Worm (Caenorhabditis elegans) whole organism, late embryonic: ENCODE measurements around the gene sti-1.
"Not testable (repeated sequence)": the region's sequence is repeated elsewhere in the genome, so short reads cannot be mapped to it uniquely, and the experiment has no call there.

Experiments
- ama-1 ChIP-seq: fragments of 150-350 bp; optimal IDR thresholded peaks from 2 replicates; lab custom pipeline; 2014
- elt-2 ChIP-seq: sonication (generic microtip); optimal IDR thresholded peaks from 2 replicates; lab custom pipeline; 2016; ENCODE audit warnings: missing genetic modification reagents, missing genetic modification characterization, missing compliant biosample characterization
- gmeb-2 ChIP-seq: sonication (generic microtip); optimal IDR thresholded peaks from 2 replicates; lab custom pipeline; 2016; ENCODE audit warnings: missing genetic modification characterization, inconsistent platforms, missing compliant biosample characterization
- pag-3 ChIP-seq: sonication (generic microtip); optimal IDR thresholded peaks from 2 replicates; lab custom pipeline; 2016; ENCODE audit warnings: missing compliant biosample characterization, missing genetic modification characterization, borderline replicate concordance
- pha-2 ChIP-seq: sonication (generic microtip); optimal IDR thresholded peaks from 2 replicates; lab custom pipeline; 2017; ENCODE audit warnings: mild to moderate bottlenecking, missing genetic modification characterization, missing compliant biosample characterization

ce11 chrV:820629-821028 is 47.3 kb downstream of the sti-1 start, which contains the start of gene srx-32:
- not testable (repeated sequence) for TF ChIP-seq elt-2 (tag; lab: Kevin White, UChicago); ama-1; pha-2 (tag; lab: Kevin White, UChicago); gmeb-2; pag-3 (tag; lab: Kevin White, UChicago)
